Worm (Caenorhabditis elegans) whole organism, young adult: ENCODE results near the gene fbxa-26.

Experiments
- F33H1.4 ChIP-seq: fragments of 200-800 bp; sonication (Bioruptor generic); IDR thresholded peaks from 2 replicates; pipeline ENCODE4 v1.3.6; 2022; ENCODE audit warnings: missing genetic modification reagents, missing genetic modification characterization, missing compliant biosample characterization
- attf-3 ChIP-seq: fragments of 200-800 bp; sonication (Bioruptor generic); conservative IDR thresholded peaks from 2 replicates; pipeline ENCODE4 v1.3.6; 2022; ENCODE audit warnings: missing genetic modification reagents, missing genetic modification characterization, missing compliant biosample characterization
- attf-6 ChIP-seq: fragments of 200-800 bp; sonication (Bioruptor generic); IDR thresholded peaks from 2 replicates; pipeline ENCODE4 v1.3.6; 2022; ENCODE audit warnings: missing genetic modification reagents, missing genetic modification characterization, missing compliant biosample characterization
- nhr-27 ChIP-seq: fragments of 200-800 bp; sonication (Bioruptor generic); optimal IDR thresholded peaks from 2 replicates; lab custom pipeline; 2018; ENCODE audit warnings: mild to moderate bottlenecking, missing genetic modification characterization, moderate library complexity, missing compliant biosample characterization
- repo-1 ChIP-seq: sonication (generic microtip); optimal IDR thresholded peaks from 2 replicates; lab custom pipeline; 2017; ENCODE audit warnings: mild to moderate bottlenecking, missing genetic modification characterization, missing compliant biosample characterization
- ztf-22 ChIP-seq: fragments of 200-800 bp; sonication (Bioruptor generic); optimal IDR thresholded peaks from 2 replicates; lab custom pipeline; 2018; ENCODE audit warnings: mild to moderate bottlenecking, missing genetic modification characterization, moderate library complexity, missing compliant biosample characterization
- ztf-26 ChIP-seq: sonication (generic microtip); optimal IDR thresholded peaks from 2 replicates; lab custom pipeline; 2017; ENCODE audit warnings: missing genetic modification characterization, missing compliant biosample characterization
- ztf-28 ChIP-seq: fragments of 200-800 bp; sonication (Bioruptor generic); IDR thresholded peaks from 2 replicates; pipeline ENCODE4 v1.3.6; 2022; ENCODE audit warnings: missing genetic modification reagents, missing genetic modification characterization, missing compliant biosample characterization

DNA sequence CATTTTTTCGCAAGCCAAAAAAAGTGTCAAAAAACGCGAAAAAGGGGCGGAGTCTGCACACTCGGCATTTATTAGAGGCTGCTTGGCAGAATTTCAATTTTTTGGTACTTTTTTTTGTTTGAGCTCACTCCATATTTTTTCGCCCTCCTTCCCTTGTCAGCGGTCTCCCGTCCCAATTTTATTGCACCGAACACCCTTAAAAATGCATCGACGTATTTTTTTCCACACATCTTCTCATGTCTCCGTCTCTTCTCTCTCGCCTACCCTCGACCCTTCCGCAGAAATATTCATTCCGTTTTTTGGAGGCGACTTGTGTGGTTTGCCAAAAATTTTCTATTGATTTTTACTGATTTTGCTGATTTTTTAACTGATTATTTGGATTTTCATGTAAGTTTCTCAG lies 15.8 kb downstream of the fbxa-26 start, which contains the start of gene Y82E9BL.18:
- TF ChIP-seq nhr-27 (tag; lab: Kevin White, UChicago) = no peak
- no peak for TF ChIP-seq attf-6
- no peak for TF ChIP-seq repo-1 (tag; lab: Kevin White, UChicago)
- no peak for TF ChIP-seq ztf-28 (GFP tag; lab: Robert Waterston, UW)
- TF ChIP-seq F33H1.4 (GFP tag; lab: Robert Waterston, UW) = no peak
- TF ChIP-seq attf-3 (GFP tag; lab: Robert Waterston, UW) = no peak
- no peak for TF ChIP-seq ztf-22 (GFP tag; lab: Kevin White, UChicago)
- no peak for TF ChIP-seq ztf-26 (tag; lab: Kevin White, UChicago)
